Fruit fly (Drosophila melanogaster) whole organism, embryonic: ENCODE results near the gene CG42488.

ENCODE experiments used
- ATbp ChIP-seq: fragments of 200-800 bp; sonication (Bioruptor generic); optimal IDR thresholded peaks from 2 replicates; lab custom pipeline; 2017; ENCODE audit warnings: missing biosample characterization, mild to moderate bottlenecking, missing genetic modification characterization, missing genetic modification reagents
- Bgb ChIP-seq: fragments of 200-800 bp; sonication (Bioruptor generic); IDR thresholded peaks from 2 replicates; pipeline ENCODE4 v1.3.6; 2022; ENCODE audit warnings: missing biosample characterization, missing genetic modification characterization; ENCODE audit not compliant: partially characterized antibody
- CG10462 ChIP-seq: fragments of 200-800 bp; sonication (Bioruptor generic); optimal IDR thresholded peaks from 2 replicates; lab custom pipeline; 2016; ENCODE audit warnings: missing biosample characterization, missing genetic modification characterization
- CG10543 ChIP-seq: fragments of 200-800 bp; sonication (Bioruptor generic); optimal IDR thresholded peaks from 3 replicates; lab custom pipeline; 2017; ENCODE audit warnings: missing biosample characterization, mild to moderate bottlenecking, missing genetic modification characterization, moderate library complexity
- CG10979 ChIP-seq: fragments of 200-800 bp; sonication (Bioruptor generic); optimal IDR thresholded peaks from 2 replicates; lab custom pipeline; 2018; ENCODE audit warnings: missing biosample characterization, mild to moderate bottlenecking, missing genetic modification characterization, moderate library complexity
- CG14441 ChIP-seq: fragments of 200-800 bp; sonication (Bioruptor generic); IDR thresholded peaks from 2 replicates; pipeline ENCODE4 v1.3.6; 2022; ENCODE audit warnings: missing biosample characterization, missing genetic modification characterization
- CG15011 ChIP-seq: fragments of 200-800 bp; sonication (Bioruptor generic); optimal IDR thresholded peaks from 3 replicates; lab custom pipeline; 2018; ENCODE audit warnings: missing biosample characterization, mild to moderate bottlenecking, missing genetic modification characterization
- CG17385 ChIP-seq: fragments of 200-800 bp; sonication (Bioruptor generic); optimal IDR thresholded peaks from 3 replicates; lab custom pipeline; 2018; ENCODE audit warnings: missing biosample characterization, mild to moderate bottlenecking, missing genetic modification characterization
- CG2129 ChIP-seq: fragments of 200-800 bp; sonication (Bioruptor generic); IDR thresholded peaks from 2 replicates; pipeline ENCODE4 v1.3.6; 2022; ENCODE audit warnings: missing biosample characterization, missing genetic modification characterization; ENCODE audit not compliant: partially characterized antibody
- CG5245 ChIP-seq: fragments of 200-800 bp; sonication (Bioruptor generic); optimal IDR thresholded peaks from 3 replicates; lab custom pipeline; 2016; ENCODE audit warnings: missing biosample characterization, missing genetic modification characterization
- CG6254 ChIP-seq: fragments of 200-800 bp; sonication (Bioruptor generic); optimal IDR thresholded peaks from 3 replicates; lab custom pipeline; 2017; ENCODE audit warnings: mild to moderate bottlenecking, missing biosample characterization, missing genetic modification reagents, missing genetic modification characterization
- CG7271 ChIP-seq: fragments of 200-800 bp; sonication (Bioruptor generic); optimal IDR thresholded peaks from 2 replicates; lab custom pipeline; 2018; ENCODE audit warnings: missing biosample characterization, mild to moderate bottlenecking, missing genetic modification characterization, moderate library complexity
- CG8089 ChIP-seq: fragments of 200-800 bp; sonication (Bioruptor generic); optimal IDR thresholded peaks from 3 replicates; lab custom pipeline; 2016; ENCODE audit warnings: missing biosample characterization, missing genetic modification characterization
- CG9215 ChIP-seq: fragments of 200-800 bp; sonication (Bioruptor generic); IDR thresholded peaks from 2 replicates; pipeline ENCODE4 v1.3.6; 2022; ENCODE audit warnings: missing biosample characterization, missing genetic modification characterization
- CG9876 ChIP-seq: fragments of 200-800 bp; sonication (Bioruptor generic); optimal IDR thresholded peaks from 2 replicates; lab custom pipeline; 2016; ENCODE audit warnings: missing biosample characterization, missing genetic modification characterization
- Dll ChIP-seq: fragments of 200-800 bp; sonication (Bioruptor generic); IDR thresholded peaks from 4 replicates; pipeline ENCODE4 v1.3.6; 2022; ENCODE audit warnings: missing biosample characterization, missing genetic modification characterization; ENCODE audit not compliant: partially characterized antibody
- Doc2 ChIP-seq: fragments of 200-800 bp; sonication (Bioruptor generic); IDR thresholded peaks from 2 replicates; pipeline ENCODE4 v1.3.6; 2022; ENCODE audit warnings: missing biosample characterization, missing genetic modification characterization
- Drgx ChIP-seq: fragments of 200-800 bp; sonication (Bioruptor generic); IDR thresholded peaks from 2 replicates; pipeline ENCODE4 v1.3.6; 2022; ENCODE audit warnings: missing biosample characterization, missing genetic modification characterization
- HLH4C ChIP-seq: fragments of 200-800 bp; sonication (Bioruptor generic); IDR thresholded peaks from 3 replicates; pipeline ENCODE4 v1.3.6; 2022; ENCODE audit warnings: missing biosample characterization, missing genetic modification characterization; ENCODE audit not compliant: partially characterized antibody
- Hsf ChIP-seq: fragments of 200-800 bp; sonication (Bioruptor generic); optimal IDR thresholded peaks from 3 replicates; lab custom pipeline; 2016; ENCODE audit warnings: missing biosample characterization, missing genetic modification characterization
- Rfx ChIP-seq: fragments of 200-800 bp; sonication (Bioruptor generic); IDR thresholded peaks from 2 replicates; pipeline ENCODE4 v1.3.6; 2022; ENCODE audit warnings: missing biosample characterization, missing genetic modification characterization
- chif ChIP-seq, 2 experiments: fragments of 200-800 bp; sonication (Bioruptor generic); optimal IDR thresholded peaks; 3 replicates each; lab custom pipeline; 2016; ENCODE audit warnings: missing biosample characterization in 2 of 2, missing genetic modification characterization in 2 of 2
- dan ChIP-seq: fragments of 200-800 bp; sonication (Bioruptor generic); IDR thresholded peaks from 2 replicates; pipeline ENCODE4 v1.3.6; 2022; ENCODE audit warnings: missing biosample characterization, missing genetic modification characterization
- danr ChIP-seq: fragments of 200-800 bp; sonication (Bioruptor generic); IDR thresholded peaks from 2 replicates; pipeline ENCODE4 v1.3.6; 2022; ENCODE audit warnings: missing biosample characterization, missing genetic modification characterization
- dmrt11E ChIP-seq: fragments of 200-800 bp; sonication (Bioruptor generic); optimal IDR thresholded peaks from 3 replicates; lab custom pipeline; 2018; ENCODE audit warnings: missing biosample characterization, mild to moderate bottlenecking, missing genetic modification characterization, moderate library complexity
- ems ChIP-seq: fragments of 200-800 bp; sonication (Bioruptor generic); optimal IDR thresholded peaks from 3 replicates; lab custom pipeline; 2016; ENCODE audit warnings: missing biosample characterization, missing genetic modification characterization
- exex ChIP-seq: fragments of 200-800 bp; sonication (Bioruptor generic); optimal IDR thresholded peaks from 4 replicates; lab custom pipeline; 2018; ENCODE audit warnings: missing biosample characterization, mild to moderate bottlenecking, missing genetic modification characterization, moderate library complexity
- fd3F ChIP-seq: fragments of 200-800 bp; sonication (Bioruptor generic); optimal IDR thresholded peaks from 2 replicates; lab custom pipeline; 2018; ENCODE audit warnings: missing biosample characterization, mild to moderate bottlenecking, missing genetic modification characterization, moderate library complexity
- hb ChIP-seq: fragments of 200-800 bp; sonication (Bioruptor generic); IDR thresholded peaks from 3 replicates; pipeline ENCODE4 v1.3.6; 2022; ENCODE audit warnings: missing biosample characterization, missing genetic modification characterization; ENCODE audit not compliant: partially characterized antibody
- hbn ChIP-seq: fragments of 200-800 bp; sonication (Bioruptor generic); IDR thresholded peaks from 2 replicates; pipeline ENCODE4 v1.3.6; 2022; ENCODE audit warnings: missing biosample characterization, missing genetic modification characterization; ENCODE audit not compliant: partially characterized antibody
- knrl ChIP-seq: fragments of 200-800 bp; sonication (Bioruptor generic); IDR thresholded peaks from 3 replicates; pipeline ENCODE4 v1.3.6; 2022; ENCODE audit warnings: missing biosample characterization, missing genetic modification characterization; ENCODE audit not compliant: partially characterized antibody
- lbe ChIP-seq: fragments of 200-800 bp; sonication (Bioruptor generic); optimal IDR thresholded peaks from 2 replicates; lab custom pipeline; 2016; ENCODE audit warnings: missing biosample characterization, mild to moderate bottlenecking, missing genetic modification characterization
- maf-S ChIP-seq: fragments of 200-800 bp; sonication (Bioruptor generic); optimal IDR thresholded peaks from 2 replicates; lab custom pipeline; 2016; ENCODE audit warnings: missing biosample characterization, missing genetic modification characterization
- nau ChIP-seq: fragments of 200-800 bp; sonication (Bioruptor generic); optimal IDR thresholded peaks from 3 replicates; lab custom pipeline; 2017; ENCODE audit warnings: missing biosample characterization, mild to moderate bottlenecking, missing genetic modification characterization, missing genetic modification reagents
- sna ChIP-seq: fragments of 200-800 bp; sonication (Bioruptor generic); IDR thresholded peaks from 2 replicates; pipeline ENCODE4 v1.3.6; 2022; ENCODE audit warnings: missing biosample characterization, missing genetic modification characterization; ENCODE audit not compliant: partially characterized antibody
- sob ChIP-seq: fragments of 200-800 bp; sonication (Bioruptor generic); IDR thresholded peaks from 2 replicates; pipeline ENCODE4 v1.3.6; 2022; ENCODE audit warnings: missing biosample characterization, missing genetic modification characterization
- vnd ChIP-seq: fragments of 200-800 bp; sonication (Bioruptor generic); IDR thresholded peaks from 3 replicates; pipeline ENCODE4 v1.3.6; 2022; ENCODE audit warnings: missing biosample characterization, missing genetic modification characterization; ENCODE audit not compliant: partially characterized antibody
- zfh2 ChIP-seq: fragments of 200-800 bp; sonication (Bioruptor generic); optimal IDR thresholded peaks from 2 replicates; lab custom pipeline; 2016; ENCODE audit warnings: missing biosample characterization, missing genetic modification characterization

CG42488 gene

dm6 chr3R:25495753-25496152, 12.9 kb downstream of the CG42488 start (continued):
- TF ChIP-seq CG2129 (GFP tag; lab: Robert Waterston, UW) (peak; percentile 25; the same call in 1 of the 2 replicates), CG9876 (GFP tag; lab: Kevin White, UChicago) (no peak), ems (GFP tag; lab: Kevin White, UChicago) (no peak), knrl (peak; percentile 61; the same call in 2 of the 3 replicates), ATbp (GFP tag; lab: Kevin White, UChicago) (no peak), Hsf (GFP tag; lab: Kevin White, UChicago) (no peak), CG14441 (GFP tag; lab: Robert Waterston, UW) (no peak), Rfx (no peak), hbn (0 out of 2 replicates have a peak, but pooled peaks have one; percentile 40), hb (GFP tag; lab: Robert Waterston, UW) (peak; percentile 61; the same call in 1 of the 3 replicates), vnd (GFP tag; lab: Robert Waterston, UW) (0 out of 3 replicates have a peak, but pooled peaks have one; percentile 22), maf-S (GFP tag; lab: Kevin White, UChicago) (no peak), danr (no peak), CG6254 (no peak), Bgb (GFP tag; lab: Robert Waterston, UW) (0 out of 2 replicates have a peak, but pooled peaks have one; percentile 9), CG9215 (no peak), nau (GFP tag; lab: Kevin White, UChicago) (no peak), sna (GFP tag; lab: Robert Waterston, UW) (0 out of 2 replicates have a peak, but pooled peaks have one; percentile 43), dmrt11E (tag; lab: Kevin White, UChicago) (no peak), CG7271 (tag; lab: Kevin White, UChicago) (no peak), Doc2 (GFP tag; lab: Robert Waterston, UW) (no peak), CG17385 (GFP tag; lab: Kevin White, UChicago) (no peak), HLH4C (GFP tag; lab: Robert Waterston, UW) (peak; percentile 55; the same call in 2 of the 3 replicates), CG10979 (tag; lab: Kevin White, UChicago) (no peak), zfh2 (no peak), Dll (GFP tag; lab: Robert Waterston, UW) (peak; percentile 77), fd3F (GFP tag; lab: Kevin White, UChicago) (no peak), CG10543 (GFP tag; lab: Kevin White, UChicago) (no peak), CG5245 (GFP tag; lab: Kevin White, UChicago) (no peak), chif (GFP tag; optimal IDR thresholded peaks at IDR 0.05; lab: Kevin White, UChicago) (no peak), CG8089 (GFP tag; lab: Kevin White, UChicago) (no peak), CG10462 (GFP tag; lab: Kevin White, UChicago) (no peak), dan (GFP tag; lab: Robert Waterston, UW) (no peak), sob (GFP tag; lab: Robert Waterston, UW) (no peak), exex (tag; lab: Kevin White, UChicago) (no peak), Drgx (GFP tag; lab: Robert Waterston, UW) (no peak), CG15011 (GFP tag; lab: Kevin White, UChicago) (no peak)

DNA sequence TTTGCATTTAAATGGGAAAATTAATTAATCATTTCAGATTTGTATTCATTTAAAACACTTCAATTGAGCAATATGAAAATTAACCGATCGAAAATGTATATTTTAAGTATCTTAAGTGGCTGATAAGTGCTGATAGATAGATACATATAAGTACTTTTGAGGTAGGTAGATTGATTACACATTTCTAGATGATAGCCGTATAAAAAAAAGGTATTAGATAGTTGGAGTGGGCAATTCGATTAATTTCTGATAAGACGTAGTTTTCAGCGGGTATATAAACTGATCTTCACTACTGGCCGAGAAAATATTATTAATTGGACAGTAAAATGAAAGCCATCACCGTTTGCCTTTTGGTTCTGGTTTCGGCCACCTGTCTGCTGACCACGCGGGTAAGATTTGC, 22.0 kb downstream of the CG42488 start, which contains the start of gene CG5107:
CG5107 (plus strand) TSS at position 301 of the 400 bp plus-strand sequence.
- TF ChIP-seq lbe (GFP tag; lab: Kevin White, UChicago) (no peak), exex (tag; lab: Kevin White, UChicago) (peak; percentile 41)
